Fruit fly (Drosophila melanogaster): ENCODE measurements around the gene mamo.

Gene mamo

DNA sequence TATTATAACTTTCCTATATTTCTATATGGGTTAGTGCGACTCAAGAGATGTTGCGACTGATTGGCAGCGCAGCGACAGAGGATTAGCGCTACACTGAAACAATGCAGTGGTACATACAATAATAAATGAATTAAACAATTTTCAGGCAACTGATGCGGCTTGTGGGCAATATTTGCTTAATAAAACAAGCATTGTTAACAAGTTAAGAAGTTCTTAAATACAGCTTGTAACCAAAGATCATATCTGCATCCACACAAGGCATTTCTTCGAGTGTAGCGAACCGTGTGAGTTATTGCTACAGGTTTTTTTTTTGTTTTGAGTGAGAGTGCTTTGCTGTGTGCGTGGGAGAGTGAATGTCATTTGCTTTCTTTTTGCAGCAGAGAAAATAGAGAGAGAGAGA is 151.4 kb downstream of the mamo start (continued):
- no peak for TF ChIP-seq exex (tag; optimal IDR thresholded peaks at IDR 0.05)
- 0 out of 3 replicates have a peak, but pooled peaks have one; percentile 35 for TF ChIP-seq C15 (GFP tag; IDR thresholded peaks at IDR 0.05)
- no peak for TF ChIP-seq HLH4C (GFP tag; IDR thresholded peaks at IDR 0.05; ENCODE audit: partially characterized antibody)
- peak; percentile 56 for TF ChIP-seq shn (GFP tag; optimal IDR thresholded peaks at IDR 0.05)
- TF ChIP-seq Asciz (GFP tag; optimal IDR thresholded peaks at IDR 0.05) = peak; percentile 57
- TF ChIP-seq vvl (GFP tag; IDR thresholded peaks at IDR 0.05) = peak; percentile 91
- peak; percentile 58 to 64 for TF ChIP-seq Pdp1 (GFP tag; optimal IDR thresholded peaks at IDR 0.05)
- peak; percentile 8 for TF ChIP-seq pb (GFP tag; optimal IDR thresholded peaks at IDR 0.05)
- peak; percentile 42 for TF ChIP-seq CG12236 (GFP tag; optimal IDR thresholded peaks at IDR 0.05)
- TF ChIP-seq zf30C (GFP tag; optimal IDR thresholded peaks at IDR 0.05) = peak; percentile 60
- TF ChIP-seq CG15696 (tag; optimal IDR thresholded peaks at IDR 0.05) = peak; percentile 42
- TF ChIP-seq amos (GFP tag; IDR thresholded peaks at IDR 0.05; ENCODE audit: partially characterized antibody) = no peak
- TF ChIP-seq ttk (GFP tag; IDR thresholded peaks at IDR 0.05) = peak; percentile 85
- TF ChIP-seq Camta (GFP tag; optimal IDR thresholded peaks at IDR 0.05) = peak; percentile 65
- peak; percentile 39 for TF ChIP-seq CG10147 (GFP tag; optimal IDR thresholded peaks at IDR 0.05)
- TF ChIP-seq Hr78 (GFP tag; optimal IDR thresholded peaks at IDR 0.05) = no peak
- TF ChIP-seq Dp (GFP tag; optimal IDR thresholded peaks at IDR 0.05) = no peak
- no peak for TF ChIP-seq CG16779 (GFP tag; IDR thresholded peaks at IDR 0.05)
- peak; percentile 76 for TF ChIP-seq HHEX (GFP tag; optimal IDR thresholded peaks at IDR 0.05)
- no peak for TF ChIP-seq CG6854 (GFP tag; optimal IDR thresholded peaks at IDR 0.05)
- TF ChIP-seq slp2 (GFP tag; optimal IDR thresholded peaks at IDR 0.05) = peak; percentile 72
- peak; percentile 64 for TF ChIP-seq CG17361 (GFP tag; IDR thresholded peaks at IDR 0.05)
- peak; percentile 32 for TF ChIP-seq CG12942 (GFP tag; optimal IDR thresholded peaks at IDR 0.05)
- TF ChIP-seq sens (GFP tag) = peak; percentile 97
- TF ChIP-seq CG14441 (GFP tag; IDR thresholded peaks at IDR 0.05) = peak; percentile 78
- TF ChIP-seq peb (GFP tag; IDR thresholded peaks at IDR 0.05) = peak; percentile 50; the same call in 1 of the 2 replicates
- peak; percentile 81 for TF ChIP-seq CG30403 (GFP tag; optimal IDR thresholded peaks at IDR 0.05)
- no peak for TF ChIP-seq Lpt (GFP tag; optimal IDR thresholded peaks at IDR 0.05)
- peak; percentile 73 for TF ChIP-seq B-H1 (GFP tag; IDR thresholded peaks at IDR 0.05)
- TF ChIP-seq CG3847 (GFP tag; IDR thresholded peaks at IDR 0.05) = peak; percentile 55; the same call in 1 of the 2 replicates
- peak; percentile 63 for TF ChIP-seq NfI (GFP tag; optimal IDR thresholded peaks at IDR 0.05)
- TF ChIP-seq ase (GFP tag; IDR thresholded peaks at IDR 0.05) = peak; percentile 73
- peak; percentile 43 for TF ChIP-seq Hand (GFP tag; optimal IDR thresholded peaks at IDR 0.05)
- no peak for TF ChIP-seq Tbp (GFP tag; optimal IDR thresholded peaks at IDR 0.05)
- TF ChIP-seq CG10274 (GFP tag; optimal IDR thresholded peaks at IDR 0.05) = peak; percentile 46
- TF ChIP-seq tx (GFP tag; optimal IDR thresholded peaks at IDR 0.05) = peak; percentile 38
- TF ChIP-seq Dll (GFP tag; IDR thresholded peaks at IDR 0.05; ENCODE audit: partially characterized antibody) = no peak
- peak; percentile 60; the same call in 1 of the 2 replicates for TF ChIP-seq ranshi (GFP tag; IDR thresholded peaks at IDR 0.05)
- TF ChIP-seq Dip2 (GFP tag; IDR thresholded peaks at IDR 0.05) = no peak
- no peak for TF ChIP-seq insv (GFP tag; optimal IDR thresholded peaks at IDR 0.05)
- TF ChIP-seq gsb-n (tag; optimal IDR thresholded peaks at IDR 0.05) = peak; percentile 44
- TF ChIP-seq Bteb2 (GFP tag; optimal IDR thresholded peaks at IDR 0.05) = peak; percentile 40
- TF ChIP-seq ems (GFP tag; optimal IDR thresholded peaks at IDR 0.05) = peak; percentile 73
- TF ChIP-seq CG12104 (GFP tag; optimal IDR thresholded peaks at IDR 0.05) = peak; percentile 45
- no peak for TF ChIP-seq B-H2 (GFP tag; optimal IDR thresholded peaks at IDR 0.05)
- peak; percentile 69 for TF ChIP-seq CG6689 (GFP tag; IDR thresholded peaks at IDR 0.05)
- TF ChIP-seq cad (GFP tag; optimal IDR thresholded peaks at IDR 0.05) = no peak
- TF ChIP-seq bsh (GFP tag; optimal IDR thresholded peaks at IDR 0.05) = peak; percentile 50 to 58
- peak; percentile 68 for TF ChIP-seq HLH3B (GFP tag; IDR thresholded peaks at IDR 0.05)
- TF ChIP-seq CG11247 (GFP tag; IDR thresholded peaks at IDR 0.05) = peak; percentile 45; the same call in 1 of the 2 replicates
- peak; percentile 48 for TF ChIP-seq Six4 (GFP tag; optimal IDR thresholded peaks at IDR 0.05)

Measured in whole organism, embryonic.